Worm (Caenorhabditis elegans) whole organism, L4 larva: Measurements from ENCODE around the gene hil-6.

Source experiments
- ceh-28 ChIP-seq: fragments of 150-350 bp; optimal IDR thresholded peaks from 2 replicates; lab custom pipeline; 2014; ENCODE audit warnings: missing biosample characterization, missing genetic modification reagents, missing genetic modification characterization
- dpl-1 ChIP-seq: fragments of 150-350 bp; optimal IDR thresholded peaks from 2 replicates; lab custom pipeline; 2014; ENCODE audit warnings: missing biosample characterization, missing genetic modification reagents, missing genetic modification characterization
- mep-1 ChIP-seq: fragments of 150-350 bp; sonication (generic microtip); optimal IDR thresholded peaks from 3 replicates; lab custom pipeline; 2014; ENCODE audit warnings: missing biosample characterization, missing genetic modification characterization
- nhr-237 ChIP-seq: sonication (generic microtip); optimal IDR thresholded peaks from 2 replicates; lab custom pipeline; 2017; ENCODE audit warnings: missing biosample characterization, missing genetic modification characterization
- unc-130 ChIP-seq: sonication (generic microtip); optimal IDR thresholded peaks from 2 replicates; lab custom pipeline; 2016; ENCODE audit warnings: missing genetic modification reagents, missing genetic modification characterization, missing compliant biosample characterization
- ztf-11 ChIP-seq: fragments of 150-350 bp; optimal IDR thresholded peaks from 2 replicates; lab custom pipeline; 2014; ENCODE audit warnings: missing biosample characterization, missing genetic modification characterization

DNA sequence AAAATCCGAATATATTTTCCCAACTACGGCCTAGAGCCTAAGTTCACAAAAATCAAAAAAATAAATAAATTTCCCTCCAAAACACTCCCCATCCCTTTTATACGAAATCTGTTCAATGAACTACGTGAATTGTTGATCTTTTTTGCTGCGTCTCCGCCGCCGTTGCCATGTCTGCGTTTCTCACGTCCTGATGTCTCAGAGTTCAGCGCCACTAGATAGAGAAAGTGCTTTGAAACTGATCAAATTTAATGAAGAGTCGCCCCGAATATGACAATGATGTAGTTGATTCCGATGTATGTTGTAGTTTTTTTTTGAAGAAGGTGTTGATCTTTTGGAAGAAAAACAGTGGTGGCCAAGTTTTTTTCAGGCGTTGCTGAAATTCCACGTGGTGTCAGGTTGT, 22.9 kb upstream of the hil-6 start:
- TF ChIP-seq unc-130 = no peak
- no peak for TF ChIP-seq mep-1 (tag; lab: Kevin White, UChicago)
- no peak for TF ChIP-seq ceh-28 (tag; lab: Kevin White, UChicago)
- TF ChIP-seq ztf-11 (tag; lab: Kevin White, UChicago) = no peak
- TF ChIP-seq dpl-1 (GFP tag; lab: Kevin White, UChicago) = no peak
- no peak for TF ChIP-seq nhr-237 (tag; lab: Kevin White, UChicago)
